Fruit fly (Drosophila melanogaster) whole organism, adult: ENCODE measurements around the gene Mlc2.

Source experiments
- CG11617 ChIP-seq: fragments of 200-800 bp; sonication (Bioruptor generic); optimal IDR thresholded peaks from 2 replicates; lab custom pipeline; 2017; ENCODE audit warnings: mild to moderate bottlenecking, missing biosample characterization, missing genetic modification reagents, missing genetic modification characterization
- CG12768 ChIP-seq: fragments of 200-800 bp; sonication (Bioruptor generic); optimal IDR thresholded peaks from 2 replicates; lab custom pipeline; 2017; ENCODE audit warnings: missing biosample characterization, missing genetic modification characterization, mild to moderate bottlenecking, moderate library complexity, missing genetic modification reagents
- CG33017 ChIP-seq: fragments of 200-800 bp; sonication (Bioruptor generic); optimal IDR thresholded peaks from 2 replicates; lab custom pipeline; 2018; ENCODE audit warnings: missing biosample characterization, mild to moderate bottlenecking, missing genetic modification characterization, moderate library complexity
- CG5204 ChIP-seq: fragments of 200-800 bp; sonication (Bioruptor generic); optimal IDR thresholded peaks from 2 replicates; lab custom pipeline; 2016; ENCODE audit warnings: missing biosample characterization, missing genetic modification characterization
- CG7101 ChIP-seq: fragments of 200-800 bp; sonication (Bioruptor generic); optimal IDR thresholded peaks from 2 replicates; lab custom pipeline; 2018; ENCODE audit warnings: missing biosample characterization, mild to moderate bottlenecking, missing genetic modification characterization, moderate library complexity
- Clk ChIP-seq: fragments of 200-800 bp; sonication (Bioruptor generic); optimal IDR thresholded peaks from 2 replicates; lab custom pipeline; 2017; ENCODE audit warnings: missing biosample characterization, missing genetic modification characterization
- Crg-1 ChIP-seq: fragments of 200-800 bp; sonication (Bioruptor generic); optimal IDR thresholded peaks from 2 replicates; lab custom pipeline; 2016; ENCODE audit warnings: missing biosample characterization, missing genetic modification characterization
- bab1 ChIP-seq: fragments of 200-800 bp; sonication (Bioruptor generic); optimal IDR thresholded peaks from 3 replicates; lab custom pipeline; 2019; ENCODE audit warnings: missing biosample characterization, mild to moderate bottlenecking, missing genetic modification characterization, moderate library complexity
- cic ChIP-seq: fragments of 200-800 bp; sonication (Bioruptor generic); optimal IDR thresholded peaks from 2 replicates; lab custom pipeline; 2017; ENCODE audit warnings: missing biosample characterization, mild to moderate bottlenecking, missing genetic modification characterization, moderate library complexity
- cnc ChIP-seq, 2 experiments: fragments of >200 bp; optimal IDR thresholded peaks; 2 replicates each; lab custom pipeline; 2017
- kay ChIP-seq: fragments of 200-800 bp; sonication (Bioruptor generic); peaks from one replicate; lab custom pipeline; 2016; ENCODE audit warnings: missing biosample characterization, missing genetic modification characterization, borderline replicate concordance
- ovo ChIP-seq: fragments of 200-800 bp; sonication (Bioruptor generic); optimal IDR thresholded peaks from 2 replicates; lab custom pipeline; 2016; ENCODE audit warnings: missing biosample characterization, missing genetic modification characterization
- pad ChIP-seq: fragments of 200-800 bp; sonication (Bioruptor generic); optimal IDR thresholded peaks from 3 replicates; lab custom pipeline; 2017; ENCODE audit warnings: missing biosample characterization, missing genetic modification characterization, mild to moderate bottlenecking, moderate library complexity, missing genetic modification reagents
- tj ChIP-seq: fragments of 200-800 bp; sonication (Bioruptor generic); optimal IDR thresholded peaks from 3 replicates; lab custom pipeline; 2017; ENCODE audit warnings: missing biosample characterization, mild to moderate bottlenecking, missing genetic modification characterization, moderate library complexity

DNA sequence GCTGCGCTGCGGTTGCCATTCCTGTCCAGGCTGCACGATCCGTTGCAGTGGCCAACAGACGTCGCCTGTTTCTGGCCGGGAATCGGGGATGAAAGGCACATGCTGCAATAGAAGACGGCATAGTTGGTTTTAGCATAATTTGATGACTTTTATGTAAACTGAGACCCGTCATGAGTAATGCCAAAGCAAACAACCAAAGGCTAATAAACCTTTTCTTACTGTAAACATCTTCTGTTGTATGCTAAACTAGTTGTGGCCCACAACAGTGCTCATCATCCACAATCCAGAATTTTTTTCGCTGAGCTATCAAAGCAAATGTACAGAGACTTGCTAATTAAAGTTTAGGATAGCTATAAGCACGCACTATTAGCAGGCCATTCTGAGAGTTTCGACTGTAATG, 24.4 kb upstream of the Mlc2 start:
- TF ChIP-seq cic (GFP tag; lab: Kevin White, UChicago), result no peak
- TF ChIP-seq pad (GFP tag; lab: Kevin White, UChicago), result no peak
- TF ChIP-seq bab1, result no peak
- TF ChIP-seq cnc (optimal IDR thresholded peaks at IDR 0.05; lab: Kevin White, UChicago), result no peak
- no peak for TF ChIP-seq CG12768
- no peak for TF ChIP-seq CG33017 (tag; lab: Kevin White, UChicago)
- TF ChIP-seq CG5204 (GFP tag; lab: Kevin White, UChicago), result no peak
- TF ChIP-seq CG7101, result no peak
- no peak for TF ChIP-seq ovo (GFP tag; lab: Kevin White, UChicago)
- no peak for TF ChIP-seq Crg-1 (GFP tag; lab: Kevin White, UChicago)
- TF ChIP-seq Clk, result no peak
- TF ChIP-seq kay (GFP tag; lab: Kevin White, UChicago), result no peak
- TF ChIP-seq tj (GFP tag; lab: Kevin White, UChicago), result no peak
- no peak for TF ChIP-seq CG11617
